Worm (Caenorhabditis elegans) whole organism, young adult: Measurements from ENCODE around the gene F58G11.4.

Experiments
- F22D6.2 ChIP-seq: sonication (generic microtip); optimal IDR thresholded peaks from 2 replicates; lab custom pipeline; 2016; ENCODE audit warnings: mild to moderate bottlenecking, missing genetic modification characterization, missing compliant biosample characterization
- F33H1.4 ChIP-seq: fragments of 200-800 bp; sonication (Bioruptor generic); IDR thresholded peaks from 2 replicates; pipeline ENCODE4 v1.3.6; 2022; ENCODE audit warnings: missing genetic modification reagents, missing genetic modification characterization, missing compliant biosample characterization
- F52B5.7 ChIP-seq: sonication (generic microtip); optimal IDR thresholded peaks from 2 replicates; lab custom pipeline; 2016; ENCODE audit warnings: mild to moderate bottlenecking, missing genetic modification characterization, missing compliant biosample characterization
- F55B11.4 ChIP-seq: sonication (generic microtip); optimal IDR thresholded peaks from 2 replicates; lab custom pipeline; 2016; ENCODE audit warnings: missing compliant biosample characterization, missing genetic modification characterization, borderline replicate concordance; ENCODE audit not compliant: insufficient read depth
- K11D2.4 ChIP-seq: fragments of 200-800 bp; sonication (Bioruptor generic); IDR thresholded peaks from 2 replicates; pipeline ENCODE4 v1.3.6; 2022; ENCODE audit warnings: missing genetic modification reagents, missing genetic modification characterization, missing compliant biosample characterization
- Y53F4B.3 ChIP-seq: fragments of 200-800 bp; sonication (Bioruptor generic); IDR thresholded peaks from 2 replicates; pipeline ENCODE4 v1.3.6; 2022; ENCODE audit warnings: missing genetic modification reagents, missing genetic modification characterization, missing compliant biosample characterization
- Y56A3A.18 ChIP-seq: fragments of 200-800 bp; sonication (Bioruptor generic); IDR thresholded peaks from 2 replicates; pipeline ENCODE4 v1.3.6; 2022; ENCODE audit warnings: missing genetic modification reagents, missing genetic modification characterization, missing compliant biosample characterization
- Y79H2A.3 ChIP-seq: fragments of 200-800 bp; sonication (Bioruptor generic); conservative IDR thresholded peaks from 2 replicates; pipeline ENCODE4 v1.3.6; 2022; ENCODE audit warnings: missing genetic modification reagents, missing genetic modification characterization, missing compliant biosample characterization
- Y95B8A.8 ChIP-seq: fragments of 200-800 bp; sonication (Bioruptor generic); IDR thresholded peaks from 2 replicates; pipeline ENCODE4 v1.3.6; 2022; ENCODE audit warnings: missing genetic modification reagents, missing genetic modification characterization, missing compliant biosample characterization
- akir-1 ChIP-seq: fragments of 200-800 bp; sonication (Bioruptor generic); optimal IDR thresholded peaks from 2 replicates; lab custom pipeline; 2018; ENCODE audit warnings: mild to moderate bottlenecking, missing genetic modification characterization, moderate library complexity, missing compliant biosample characterization
- aptf-2 ChIP-seq: fragments of 200-800 bp; sonication (Bioruptor generic); conservative IDR thresholded peaks from 2 replicates; pipeline ENCODE4 v1.3.6; 2022; ENCODE audit warnings: missing genetic modification reagents, missing genetic modification characterization, missing compliant biosample characterization
- aptf-3 ChIP-seq: fragments of 200-800 bp; sonication (Bioruptor generic); IDR thresholded peaks from 2 replicates; pipeline ENCODE4 v1.3.6; 2022; ENCODE audit warnings: missing genetic modification characterization, missing compliant biosample characterization
- atf-7 ChIP-seq: sonication (generic microtip); optimal IDR thresholded peaks from 2 replicates; lab custom pipeline; 2017; ENCODE audit warnings: mild to moderate bottlenecking, missing genetic modification characterization, missing compliant biosample characterization
- athp-1 ChIP-seq: sonication (generic microtip); optimal IDR thresholded peaks from 2 replicates; lab custom pipeline; 2017; ENCODE audit warnings: mild to moderate bottlenecking, missing genetic modification characterization, missing compliant biosample characterization
- bed-1 ChIP-seq: fragments of 200-800 bp; sonication (Bioruptor generic); IDR thresholded peaks from 2 replicates; pipeline ENCODE4 v1.3.6; 2022; ENCODE audit warnings: missing genetic modification reagents, missing genetic modification characterization, missing compliant biosample characterization
- cebp-2 ChIP-seq: fragments of 200-800 bp; sonication (Bioruptor generic); IDR thresholded peaks from 2 replicates; pipeline ENCODE4 v1.3.6; 2022; ENCODE audit warnings: missing genetic modification characterization, missing compliant biosample characterization
- ceh-79 ChIP-seq: sonication (generic microtip); optimal IDR thresholded peaks from 2 replicates; lab custom pipeline; 2017; ENCODE audit warnings: mild to moderate bottlenecking, missing genetic modification characterization, missing compliant biosample characterization
- chd-7 ChIP-seq: sonication (generic microtip); optimal IDR thresholded peaks from 2 replicates; lab custom pipeline; 2016; ENCODE audit warnings: mild to moderate bottlenecking, missing genetic modification characterization, moderate library complexity, missing compliant biosample characterization
- dox-1 ChIP-seq: fragments of 200-800 bp; sonication (Bioruptor generic); IDR thresholded peaks from 2 replicates; pipeline ENCODE4 v1.3.6; 2022; ENCODE audit warnings: missing genetic modification reagents, missing genetic modification characterization, missing compliant biosample characterization
- dpff-1 ChIP-seq: sonication (generic microtip); optimal IDR thresholded peaks from 2 replicates; lab custom pipeline; 2017; ENCODE audit warnings: mild to moderate bottlenecking, missing genetic modification characterization, missing compliant biosample characterization
- fkh-3 ChIP-seq: sonication (generic microtip); optimal IDR thresholded peaks from 2 replicates; lab custom pipeline; 2016; ENCODE audit warnings: mild to moderate bottlenecking, missing genetic modification characterization, missing compliant biosample characterization
- lin-26 ChIP-seq: fragments of 200-800 bp; sonication (Bioruptor generic); IDR thresholded peaks from 2 replicates; pipeline ENCODE4 v1.3.6; 2022; ENCODE audit warnings: missing genetic modification reagents, missing genetic modification characterization, missing compliant biosample characterization
- lir-1 ChIP-seq: fragments of 200-800 bp; sonication (Bioruptor generic); conservative IDR thresholded peaks from 2 replicates; pipeline ENCODE4 v1.3.6; 2022; ENCODE audit warnings: missing genetic modification reagents, missing genetic modification characterization, missing compliant biosample characterization
- madf-10 ChIP-seq: sonication (generic microtip); optimal IDR thresholded peaks from 2 replicates; lab custom pipeline; 2016; ENCODE audit warnings: mild to moderate bottlenecking, missing genetic modification characterization, missing compliant biosample characterization
- madf-6 ChIP-seq: fragments of 200-800 bp; sonication (Bioruptor generic); IDR thresholded peaks from 2 replicates; pipeline ENCODE4 v1.3.6; 2022; ENCODE audit warnings: missing genetic modification reagents, missing genetic modification characterization, missing compliant biosample characterization
- madf-8 ChIP-seq: fragments of 200-800 bp; sonication (Bioruptor generic); conservative IDR thresholded peaks from 2 replicates; pipeline ENCODE4 v1.3.6; 2022; ENCODE audit warnings: missing genetic modification reagents, missing genetic modification characterization, missing compliant biosample characterization
- mcd-1 ChIP-seq: fragments of 200-800 bp; sonication (Bioruptor generic); IDR thresholded peaks from 2 replicates; pipeline ENCODE4 v1.3.6; 2022; ENCODE audit warnings: missing genetic modification reagents, missing genetic modification characterization, missing compliant biosample characterization
- nfya-2 ChIP-seq: fragments of 200-800 bp; sonication (Bioruptor generic); IDR thresholded peaks from 2 replicates; pipeline ENCODE4 v1.3.6; 2022; ENCODE audit warnings: missing genetic modification reagents, missing genetic modification characterization, missing compliant biosample characterization
- nhr-27 ChIP-seq: fragments of 200-800 bp; sonication (Bioruptor generic); optimal IDR thresholded peaks from 2 replicates; lab custom pipeline; 2018; ENCODE audit warnings: mild to moderate bottlenecking, missing genetic modification characterization, moderate library complexity, missing compliant biosample characterization
- pbrm-1 ChIP-seq: fragments of 200-800 bp; sonication (Bioruptor generic); IDR thresholded peaks from 2 replicates; pipeline ENCODE4 v1.3.6; 2022; ENCODE audit warnings: missing genetic modification reagents, missing genetic modification characterization, missing compliant biosample characterization
- rcor-1 ChIP-seq: fragments of 200-800 bp; sonication (Bioruptor generic); IDR thresholded peaks from 2 replicates; pipeline ENCODE4 v1.3.6; 2022; ENCODE audit warnings: missing genetic modification reagents, missing genetic modification characterization, missing compliant biosample characterization
- repo-1 ChIP-seq: sonication (generic microtip); optimal IDR thresholded peaks from 2 replicates; lab custom pipeline; 2017; ENCODE audit warnings: mild to moderate bottlenecking, missing genetic modification characterization, missing compliant biosample characterization
- sea-2 ChIP-seq: fragments of 200-800 bp; sonication (Bioruptor generic); IDR thresholded peaks from 2 replicates; pipeline ENCODE4 v1.3.6; 2022; ENCODE audit warnings: missing genetic modification characterization, missing compliant biosample characterization
- snpc-1.3 ChIP-seq: sonication (generic microtip); optimal IDR thresholded peaks from 2 replicates; lab custom pipeline; 2017; ENCODE audit warnings: missing genetic modification characterization, mild to moderate bottlenecking, missing compliant biosample characterization, antibody characterized with exemption, moderate library complexity, missing genotype, missing genetic modification reagents; ENCODE audit not compliant: insufficient read depth
- sptf-2 ChIP-seq: fragments of 200-800 bp; sonication (Bioruptor generic); optimal IDR thresholded peaks from 2 replicates; lab custom pipeline; 2018; ENCODE audit warnings: mild to moderate bottlenecking, missing genetic modification characterization, missing compliant biosample characterization
- tbx-9 ChIP-seq: sonication (generic microtip); optimal IDR thresholded peaks from 2 replicates; lab custom pipeline; 2016; ENCODE audit warnings: borderline replicate concordance, missing genetic modification characterization, inconsistent platforms, missing compliant biosample characterization
- zfh-2 ChIP-seq: fragments of 200-800 bp; sonication (Bioruptor generic); conservative IDR thresholded peaks from 2 replicates; pipeline ENCODE4 v1.3.6; 2022; ENCODE audit warnings: missing genetic modification reagents, missing genetic modification characterization, missing compliant biosample characterization
- ztf-18 ChIP-seq: sonication (generic microtip); optimal IDR thresholded peaks from 2 replicates; lab custom pipeline; 2016; ENCODE audit warnings: missing genotype, mild to moderate bottlenecking, missing genetic modification characterization, missing compliant biosample characterization
- ztf-22 ChIP-seq: fragments of 200-800 bp; sonication (Bioruptor generic); optimal IDR thresholded peaks from 2 replicates; lab custom pipeline; 2018; ENCODE audit warnings: mild to moderate bottlenecking, missing genetic modification characterization, moderate library complexity, missing compliant biosample characterization
- ztf-25 ChIP-seq: fragments of 200-800 bp; sonication (Bioruptor generic); IDR thresholded peaks from 2 replicates; pipeline ENCODE4 v1.3.6; 2022; ENCODE audit warnings: missing genetic modification reagents, missing genetic modification characterization, missing compliant biosample characterization

F58G11.4 gene

ce11 chrV:13645848-13646578, 26.4 kb upstream of the F58G11.4 start (continued):
- 0 out of 2 replicates have a peak, but pooled peaks have one; percentile 6 for TF ChIP-seq pbrm-1
- TF ChIP-seq ztf-25 (GFP tag; lab: Robert Waterston, UW), result peak; percentile 74; the same call in 1 of the 2 replicates
- no peak for TF ChIP-seq athp-1 (tag; lab: Kevin White, UChicago)
- TF ChIP-seq K11D2.4 (GFP tag; lab: Robert Waterston, UW), result peak; percentile 68; the same call in 1 of the 2 replicates
- TF ChIP-seq chd-7 (tag; lab: Kevin White, UChicago), result no peak
- TF ChIP-seq Y95B8A.8 (GFP tag; lab: Robert Waterston, UW), result 0 out of 2 replicates have a peak, but pooled peaks have one; percentile 74
- TF ChIP-seq madf-6 (GFP tag; lab: Robert Waterston, UW), result peak; percentile 55; the same call in 1 of the 2 replicates
- TF ChIP-seq nfya-2 (GFP tag; lab: Robert Waterston, UW), result 0 out of 2 replicates have a peak, but pooled peaks have one; percentile 71
- peak; percentile 5; the same call in 1 of the 2 replicates for TF ChIP-seq F33H1.4
- peak; percentile 90 for TF ChIP-seq akir-1 (GFP tag; lab: Kevin White, UChicago)

ce11 chrV:13647185-13647584, 25.2 kb upstream of the F58G11.4 start:
- TF ChIP-seq ztf-22 (GFP tag; lab: Kevin White, UChicago) (no peak), ceh-79 (tag; lab: Kevin White, UChicago) (no peak), Y95B8A.8 (GFP tag; lab: Robert Waterston, UW) (no peak), nhr-27 (tag; lab: Kevin White, UChicago) (no peak), lir-1 (no peak), zfh-2 (GFP tag; lab: Robert Waterston, UW) (peak; percentile 71), mcd-1 (GFP tag; lab: Robert Waterston, UW) (0 out of 2 replicates have a peak, but pooled peaks have one; percentile 9), Y53F4B.3 (no peak), sea-2 (GFP tag; lab: Robert Waterston, UW) (0 out of 2 replicates have a peak, but pooled peaks have one; percentile 28)

ce11 chrV:13647617-13648016, 24.8 kb upstream of the F58G11.4 start:
- TF ChIP-seq snpc-1.3, result no peak
- TF ChIP-seq bed-1 (GFP tag; lab: Robert Waterston, UW), result no peak
- no peak for TF ChIP-seq ztf-18
- peak; percentile 99 for TF ChIP-seq aptf-2 (GFP tag; lab: Robert Waterston, UW)
- TF ChIP-seq dpff-1 (tag; lab: Kevin White, UChicago), result no peak
- TF ChIP-seq lin-26 (GFP tag; lab: Robert Waterston, UW), result 0 out of 2 replicates have a peak, but pooled peaks have one; percentile 27
- no peak for TF ChIP-seq madf-10 (tag; lab: Kevin White, UChicago)
- TF ChIP-seq F55B11.4, result no peak
- no peak for TF ChIP-seq tbx-9 (tag; lab: Kevin White, UChicago)
- TF ChIP-seq sea-2 (GFP tag; lab: Robert Waterston, UW), result no peak
- TF ChIP-seq dox-1 (GFP tag; lab: Robert Waterston, UW), result no peak
- 0 out of 2 replicates have a peak, but pooled peaks have one; percentile 35 for TF ChIP-seq Y79H2A.3 (GFP tag; lab: Robert Waterston, UW)
- TF ChIP-seq atf-7 (tag; lab: Kevin White, UChicago), result no peak
- peak; percentile 24; the same call in 1 of the 2 replicates for TF ChIP-seq rcor-1 (GFP tag; lab: Robert Waterston, UW)
- TF ChIP-seq Y56A3A.18 (GFP tag; lab: Robert Waterston, UW), result no peak
- TF ChIP-seq F22D6.2 (tag; lab: Kevin White, UChicago), result no peak
- TF ChIP-seq aptf-3 (GFP tag; lab: Robert Waterston, UW), result peak; percentile 99
- no peak for TF ChIP-seq cebp-2 (GFP tag; lab: Robert Waterston, UW)
- no peak for TF ChIP-seq fkh-3 (tag; lab: Kevin White, UChicago)
- TF ChIP-seq madf-8, result 0 out of 2 replicates have a peak, but pooled peaks have one; percentile 6
- no peak for TF ChIP-seq sptf-2 (GFP tag; lab: Kevin White, UChicago)
- TF ChIP-seq repo-1 (tag; lab: Kevin White, UChicago), result no peak
- TF ChIP-seq F52B5.7 (tag; lab: Kevin White, UChicago), result no peak
